Fruit fly (Drosophila melanogaster) Kc167 (cell line): Measurements from ENCODE around the gene Gs1.

ENCODE experiments used
- Myc ChIP-seq: fragments of >200 bp; optimal IDR thresholded peaks from 2 replicates; lab custom pipeline; 2017; ENCODE audit warnings: missing external identifiers
- h ChIP-seq: fragments of >200 bp; optimal IDR thresholded peaks from 3 replicates; lab custom pipeline; 2018; ENCODE audit warnings: missing external identifiers
- psq ChIP-seq: fragments of >200 bp; optimal IDR thresholded peaks from 2 replicates; lab custom pipeline; 2017; ENCODE audit warnings: missing external identifiers
- ttk ChIP-seq: sonication (Bioruptor generic); optimal IDR thresholded peaks from 2 replicates; lab custom pipeline; 2017; ENCODE audit warnings: missing external identifiers

DNA sequence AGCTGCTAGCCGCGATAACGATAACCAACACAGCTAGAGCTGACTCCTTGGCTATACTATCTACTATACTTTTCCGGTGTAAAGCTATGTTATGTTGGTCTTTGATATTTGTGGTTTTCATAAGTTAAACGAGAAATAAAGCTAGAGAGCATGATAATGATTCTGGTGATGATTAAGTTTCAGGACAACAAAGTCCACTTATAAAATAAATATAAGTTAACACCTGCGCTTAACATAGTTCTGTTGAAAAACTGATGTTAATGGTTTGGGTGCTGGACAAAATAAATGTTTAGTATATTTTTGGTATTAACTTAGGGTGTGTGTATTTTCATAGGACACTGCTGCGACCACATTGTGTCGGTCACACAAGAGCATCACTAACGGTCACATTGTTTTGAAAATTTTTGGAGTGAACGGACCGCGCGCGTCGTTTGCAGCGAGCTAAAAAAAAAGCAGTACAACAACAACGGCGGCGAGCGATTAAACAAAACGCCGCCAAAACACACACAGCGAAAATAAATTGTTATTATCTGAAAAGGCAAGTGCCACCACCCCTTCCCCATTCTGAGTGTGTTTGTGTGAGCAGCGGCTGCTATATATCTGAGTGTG is 26.9 kb downstream of the Gs1 start, which contains the start of the genes CG33635 and spen:
- TF ChIP-seq h (lab: Kevin White, UChicago): no peak
- no peak for TF ChIP-seq Myc
- no peak for TF ChIP-seq ttk
- TF ChIP-seq psq: no peak
